Fruit fly (Drosophila melanogaster) whole organism, embryonic: ENCODE measurements around the gene ETHR.

ENCODE experiments used
- Abd-B ChIP-seq: fragments of 200-800 bp; sonication (Bioruptor generic); optimal IDR thresholded peaks from 2 replicates; lab custom pipeline; 2018; ENCODE audit warnings: missing biosample characterization, mild to moderate bottlenecking, missing genetic modification characterization, moderate library complexity
- Asciz ChIP-seq: fragments of 200-800 bp; sonication (Bioruptor generic); optimal IDR thresholded peaks from 2 replicates; lab custom pipeline; 2017; ENCODE audit warnings: missing biosample characterization, mild to moderate bottlenecking, missing genetic modification characterization, missing genetic modification reagents
- CG11456 ChIP-seq: fragments of 200-800 bp; sonication (Bioruptor generic); IDR thresholded peaks from 3 replicates; pipeline ENCODE4 v1.3.6; 2022; ENCODE audit warnings: missing biosample characterization, missing genetic modification characterization
- CG11696 ChIP-seq: fragments of 200-800 bp; sonication (Bioruptor generic); IDR thresholded peaks from 2 replicates; pipeline ENCODE4 v1.3.6; 2022; ENCODE audit warnings: missing biosample characterization, missing genetic modification characterization
- CG14014 ChIP-seq: fragments of 200-800 bp; sonication (Bioruptor generic); IDR thresholded peaks from 2 replicates; pipeline ENCODE4 v1.3.6; 2022; ENCODE audit warnings: missing biosample characterization, missing genetic modification characterization
- CG15601 ChIP-seq: fragments of 200-800 bp; sonication (Bioruptor generic); optimal IDR thresholded peaks from 3 replicates; lab custom pipeline; 2019; ENCODE audit warnings: missing biosample characterization, mild to moderate bottlenecking, missing genetic modification characterization, moderate library complexity
- CG1792 ChIP-seq: fragments of 200-800 bp; sonication (Bioruptor generic); optimal IDR thresholded peaks from 2 replicates; lab custom pipeline; 2016; ENCODE audit warnings: missing biosample characterization, missing genetic modification characterization
- CG18262 ChIP-seq: fragments of 200-800 bp; optimal IDR thresholded peaks from 3 replicates; lab custom pipeline; 2019; ENCODE audit warnings: missing biosample characterization, mild to moderate bottlenecking, missing genetic modification characterization, moderate library complexity
- CG2116 ChIP-seq: fragments of 200-800 bp; sonication (Bioruptor generic); optimal IDR thresholded peaks from 3 replicates; lab custom pipeline; 2018; ENCODE audit warnings: missing biosample characterization, mild to moderate bottlenecking, missing genetic modification characterization
- CG2202 ChIP-seq: fragments of 200-800 bp; sonication (Bioruptor generic); optimal IDR thresholded peaks from 2 replicates; lab custom pipeline; 2018; ENCODE audit warnings: missing biosample characterization, mild to moderate bottlenecking, missing genetic modification characterization
- CG31388 ChIP-seq: fragments of 200-800 bp; sonication (Bioruptor generic); optimal IDR thresholded peaks from 2 replicates; lab custom pipeline; 2016; ENCODE audit warnings: missing biosample characterization, missing genetic modification characterization
- CG3838 ChIP-seq: fragments of 200-800 bp; sonication (Bioruptor generic); optimal IDR thresholded peaks from 3 replicates; lab custom pipeline; 2016; ENCODE audit warnings: missing biosample characterization, missing genetic modification characterization
- CG3847 ChIP-seq: fragments of 200-800 bp; sonication (Bioruptor generic); IDR thresholded peaks from 2 replicates; pipeline ENCODE4 v1.3.6; 2022; ENCODE audit warnings: missing biosample characterization, missing genetic modification characterization
- CG5953 ChIP-seq: fragments of 200-800 bp; sonication (Bioruptor generic); IDR thresholded peaks from 2 replicates; pipeline ENCODE4 v1.3.6; 2022; ENCODE audit warnings: missing biosample characterization, missing genetic modification characterization
- CG6254 ChIP-seq: fragments of 200-800 bp; sonication (Bioruptor generic); optimal IDR thresholded peaks from 3 replicates; lab custom pipeline; 2017; ENCODE audit warnings: mild to moderate bottlenecking, missing biosample characterization, missing genetic modification reagents, missing genetic modification characterization
- CG6683 ChIP-seq: fragments of 200-800 bp; sonication (Bioruptor generic); optimal IDR thresholded peaks from 2 replicates; lab custom pipeline; 2017; ENCODE audit warnings: missing biosample characterization, mild to moderate bottlenecking, missing genetic modification characterization, missing genetic modification reagents
- CG7786 ChIP-seq: fragments of 200-800 bp; sonication (Bioruptor generic); optimal IDR thresholded peaks from 2 replicates; lab custom pipeline; 2016; ENCODE audit warnings: missing biosample characterization, missing genetic modification characterization
- CG8290 ChIP-seq, 3 experiments: fragments of 200-800 bp; sonication (Bioruptor generic); optimal IDR thresholded peaks; 2 replicates each; lab custom pipeline; 2016 to 2019; ENCODE audit warnings: missing biosample characterization in 3 of 3, missing genetic modification characterization in 3 of 3, mild to moderate bottlenecking in 2 of 3, moderate library complexity in 1 of 3
- CG8359 ChIP-seq: fragments of 200-800 bp; sonication (Bioruptor generic); optimal IDR thresholded peaks from 2 replicates; lab custom pipeline; 2017; ENCODE audit warnings: missing biosample characterization, mild to moderate bottlenecking, missing genetic modification characterization, borderline replicate concordance
- CG8478 ChIP-seq: fragments of >200 bp; optimal IDR thresholded peaks from 2 replicates; lab custom pipeline; 2018
- CG8765 ChIP-seq: fragments of 200-800 bp; sonication (Bioruptor generic); IDR thresholded peaks from 2 replicates; pipeline ENCODE4 v1.3.6; 2022; ENCODE audit warnings: missing biosample characterization, missing genetic modification characterization
- CG9215 ChIP-seq: fragments of 200-800 bp; sonication (Bioruptor generic); IDR thresholded peaks from 2 replicates; pipeline ENCODE4 v1.3.6; 2022; ENCODE audit warnings: missing biosample characterization, missing genetic modification characterization
- Chrac-16 ChIP-seq: fragments of 200-800 bp; sonication (Bioruptor generic); optimal IDR thresholded peaks from 3 replicates; lab custom pipeline; 2016; ENCODE audit warnings: missing biosample characterization, missing genetic modification characterization
- CrebB ChIP-seq: fragments of 200-800 bp; sonication (Bioruptor generic); optimal IDR thresholded peaks from 3 replicates; lab custom pipeline; 2018; ENCODE audit warnings: missing biosample characterization, mild to moderate bottlenecking, missing genetic modification characterization
- HmgZ ChIP-seq: fragments of 200-800 bp; sonication (Bioruptor generic); optimal IDR thresholded peaks from 2 replicates; lab custom pipeline; 2018; ENCODE audit warnings: missing biosample characterization, mild to moderate bottlenecking, missing genetic modification characterization
- Hr51 ChIP-seq, 2 experiments: fragments of 200-800 bp; sonication (Bioruptor generic); optimal IDR thresholded peaks; 2 replicates in 1 of 2; 3 replicates in 1 of 2; lab custom pipeline; 2016 to 2018; ENCODE audit warnings: missing biosample characterization in 2 of 2, missing genetic modification characterization in 2 of 2, mild to moderate bottlenecking in 1 of 2, moderate library complexity in 1 of 2
- Hsf ChIP-seq: fragments of 200-800 bp; sonication (Bioruptor generic); optimal IDR thresholded peaks from 3 replicates; lab custom pipeline; 2016; ENCODE audit warnings: missing biosample characterization, missing genetic modification characterization
- MTF-1 ChIP-seq: fragments of 200-800 bp; sonication (Bioruptor generic); optimal IDR thresholded peaks from 2 replicates; lab custom pipeline; 2018; ENCODE audit warnings: missing biosample characterization, mild to moderate bottlenecking, missing genetic modification characterization, borderline replicate concordance
- Meics ChIP-seq: fragments of 200-800 bp; sonication (Bioruptor generic); optimal IDR thresholded peaks from 2 replicates; lab custom pipeline; 2017; ENCODE audit warnings: missing biosample characterization, mild to moderate bottlenecking, missing genetic modification characterization
- Myb ChIP-seq: fragments of 200-800 bp; sonication (Bioruptor generic); optimal IDR thresholded peaks from 2 replicates; lab custom pipeline; 2016; ENCODE audit warnings: missing biosample characterization, missing genetic modification characterization
- Sox100B ChIP-seq: fragments of 200-800 bp; sonication (Bioruptor generic); optimal IDR thresholded peaks from 3 replicates; lab custom pipeline; 2018; ENCODE audit warnings: missing biosample characterization, mild to moderate bottlenecking, missing genetic modification characterization
- ase ChIP-seq: fragments of 200-800 bp; sonication (Bioruptor generic); IDR thresholded peaks from 3 replicates; pipeline ENCODE4 v1.3.6; 2022; ENCODE audit warnings: missing biosample characterization, missing genetic modification characterization
- az2 ChIP-seq: fragments of 200-800 bp; sonication (Bioruptor generic); optimal IDR thresholded peaks from 3 replicates; lab custom pipeline; 2016; ENCODE audit warnings: missing biosample characterization, missing genetic modification characterization
- bcd ChIP-seq: fragments of 200-800 bp; sonication (Bioruptor generic); optimal IDR thresholded peaks from 2 replicates; lab custom pipeline; 2017; ENCODE audit warnings: missing biosample characterization, mild to moderate bottlenecking, missing genetic modification characterization
- cato ChIP-seq: fragments of 200-800 bp; sonication (Bioruptor generic); optimal IDR thresholded peaks from 2 replicates; lab custom pipeline; 2016; ENCODE audit warnings: missing biosample characterization, missing genetic modification characterization, borderline replicate concordance
- crc ChIP-seq: fragments of 200-800 bp; sonication (Bioruptor generic); optimal IDR thresholded peaks from 2 replicates; lab custom pipeline; 2016; ENCODE audit warnings: missing biosample characterization, missing genetic modification characterization
- crol ChIP-seq: fragments of 200-800 bp; sonication (Bioruptor generic); IDR thresholded peaks from 2 replicates; pipeline ENCODE4 v1.3.6; 2022; ENCODE audit warnings: missing biosample characterization, missing genetic modification characterization
- fd96Cb ChIP-seq: fragments of 200-800 bp; sonication (Bioruptor generic); optimal IDR thresholded peaks from 2 replicates; lab custom pipeline; 2018; ENCODE audit warnings: missing biosample characterization, mild to moderate bottlenecking, missing genetic modification characterization, moderate library complexity
- fu2 ChIP-seq: fragments of 200-800 bp; sonication (Bioruptor generic); optimal IDR thresholded peaks from 2 replicates; lab custom pipeline; 2016; ENCODE audit warnings: missing biosample characterization, missing genetic modification characterization
- hth ChIP-seq: fragments of >200 bp; optimal IDR thresholded peaks from 2 replicates; lab custom pipeline; 2017; ENCODE audit warnings: inconsistent platforms
- ken ChIP-seq: fragments of 200-800 bp; sonication (Bioruptor generic); IDR thresholded peaks from 3 replicates; pipeline ENCODE4 v1.3.6; 2022; ENCODE audit warnings: missing biosample characterization, missing genetic modification characterization
- lmd ChIP-seq: fragments of 200-800 bp; sonication (Bioruptor generic); IDR thresholded peaks from 2 replicates; pipeline ENCODE4 v1.3.6; 2022; ENCODE audit warnings: missing biosample characterization, missing genetic modification characterization
- nerfin-2 ChIP-seq: fragments of 200-800 bp; sonication (Bioruptor generic); IDR thresholded peaks from 2 replicates; pipeline ENCODE4 v1.3.6; 2022; ENCODE audit warnings: missing biosample characterization, missing genetic modification characterization; ENCODE audit not compliant: partially characterized antibody
- pum ChIP-seq: fragments of 200-800 bp; sonication (Bioruptor generic); optimal IDR thresholded peaks from 2 replicates; lab custom pipeline; 2016; ENCODE audit warnings: missing biosample characterization, missing genetic modification characterization
- run ChIP-seq: fragments of 200-800 bp; sonication (Bioruptor generic); optimal IDR thresholded peaks from 3 replicates; lab custom pipeline; 2018; ENCODE audit warnings: missing biosample characterization, mild to moderate bottlenecking, missing genetic modification characterization
- sens-2 ChIP-seq: fragments of 200-800 bp; sonication (Bioruptor generic); IDR thresholded peaks from 2 replicates; pipeline ENCODE4 v1.3.6; 2022; ENCODE audit warnings: missing biosample characterization, missing genetic modification characterization
- sqz ChIP-seq: fragments of 200-800 bp; sonication (Bioruptor generic); optimal IDR thresholded peaks from 3 replicates; lab custom pipeline; 2018; ENCODE audit warnings: missing biosample characterization, mild to moderate bottlenecking, missing genetic modification characterization
- ttk ChIP-seq: fragments of 200-800 bp; sonication (Bioruptor generic); IDR thresholded peaks from 2 replicates; pipeline ENCODE4 v2.1.2; 2022; ENCODE audit warnings: missing biosample characterization, missing genetic modification characterization
- vfl ChIP-seq: fragments of 200-800 bp; sonication (Bioruptor generic); optimal IDR thresholded peaks from 2 replicates; lab custom pipeline; 2016; ENCODE audit warnings: missing biosample characterization, missing genetic modification characterization
- wek ChIP-seq: fragments of 200-800 bp; sonication (Bioruptor generic); optimal IDR thresholded peaks from 3 replicates; lab custom pipeline; 2018; ENCODE audit warnings: missing biosample characterization, mild to moderate bottlenecking, missing genetic modification characterization, moderate library complexity
- z ChIP-seq: fragments of 200-800 bp; sonication (Bioruptor generic); IDR thresholded peaks from 3 replicates; pipeline ENCODE4 v1.3.6; 2022; ENCODE audit warnings: missing biosample characterization, missing genetic modification characterization

Gene ETHR

DNA sequence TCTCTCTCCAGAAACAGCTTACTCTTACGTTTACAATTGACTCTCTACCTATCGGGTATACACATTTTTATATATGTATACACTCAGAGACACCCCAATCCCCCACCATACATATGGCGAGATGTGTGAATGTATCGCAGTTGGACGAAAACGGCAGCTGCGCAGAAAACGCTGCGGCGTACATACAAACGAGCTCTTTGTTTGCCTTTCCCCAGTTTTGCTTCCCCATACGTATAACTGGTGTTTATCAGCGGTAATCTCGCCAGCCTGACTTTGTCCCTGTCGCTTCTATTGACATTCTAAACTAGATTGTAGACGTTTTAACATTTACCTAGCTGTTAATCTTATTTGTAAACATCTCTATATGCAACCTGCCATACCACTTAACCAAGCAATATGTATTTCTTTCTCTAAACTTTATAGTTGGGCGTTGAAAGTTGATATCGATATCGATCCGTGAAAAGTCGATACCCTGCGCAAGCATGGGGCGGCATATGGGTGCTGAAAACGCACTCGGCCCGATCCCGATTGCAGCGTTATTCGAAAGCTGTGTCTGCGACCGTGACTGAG is 50.7 kb downstream of the ETHR start (continued):
- TF ChIP-seq CG15601, result peak; percentile 90
- peak; percentile 66 for TF ChIP-seq CG2202 (tag; lab: Kevin White, UChicago)
- peak; percentile 15 for TF ChIP-seq CG7786 (GFP tag; lab: Kevin White, UChicago)
- peak; percentile 81 for TF ChIP-seq sqz (GFP tag; lab: Kevin White, UChicago)
- no peak for TF ChIP-seq hth
- no peak for TF ChIP-seq CG9215 (GFP tag; lab: Robert Waterston, UW)
- TF ChIP-seq fu2, result no peak
- TF ChIP-seq CG6254 (GFP tag; lab: Kevin White, UChicago), result peak; percentile 73
- TF ChIP-seq CG3847 (GFP tag; lab: Robert Waterston, UW), result no peak
- no peak for TF ChIP-seq Abd-B
- peak; percentile 29 for TF ChIP-seq crc (GFP tag; lab: Kevin White, UChicago)
- peak; percentile 15 for TF ChIP-seq pum (GFP tag; lab: Kevin White, UChicago)
- TF ChIP-seq CG1792, result peak; percentile 46
- TF ChIP-seq CG8359 (GFP tag; lab: Kevin White, UChicago), result peak; percentile 83
- no peak for TF ChIP-seq CG11456
- TF ChIP-seq CG5953 (GFP tag; lab: Robert Waterston, UW), result no peak
- peak; percentile 78 for TF ChIP-seq wek (GFP tag; lab: Kevin White, UChicago)
- TF ChIP-seq CG14014 (GFP tag; lab: Robert Waterston, UW), result no peak
- TF ChIP-seq CG2116 (GFP tag; lab: Kevin White, UChicago), result peak; percentile 42
- TF ChIP-seq fd96Cb, result peak; percentile 31
- TF ChIP-seq cato (GFP tag; lab: Kevin White, UChicago), result peak; percentile 19
- TF ChIP-seq Myb (GFP tag; lab: Kevin White, UChicago), result peak; percentile 19
- no peak for TF ChIP-seq vfl (GFP tag; lab: Kevin White, UChicago)
- peak; percentile 69 for TF ChIP-seq CG3838 (GFP tag; lab: Kevin White, UChicago)
- TF ChIP-seq crol (GFP tag; lab: Robert Waterston, UW), result no peak
- TF ChIP-seq sens-2 (GFP tag; lab: Robert Waterston, UW), result no peak
- TF ChIP-seq CG8765 (GFP tag; lab: Robert Waterston, UW), result no peak
- no peak for TF ChIP-seq ase (GFP tag; lab: Robert Waterston, UW)
- TF ChIP-seq CrebB (tag; lab: Kevin White, UChicago), result peak; percentile 86
- peak; percentile 77 for TF ChIP-seq CG6683 (GFP tag; lab: Kevin White, UChicago)
- peak; percentile 45 for TF ChIP-seq bcd (GFP tag; lab: Kevin White, UChicago)
- TF ChIP-seq nerfin-2 (GFP tag; lab: Robert Waterston, UW), result no peak
- TF ChIP-seq CG11696 (GFP tag; lab: Robert Waterston, UW), result no peak
- TF ChIP-seq MTF-1 (GFP tag; lab: Kevin White, UChicago), result peak; percentile 80
- TF ChIP-seq ttk, result no peak
- TF ChIP-seq CG31388, result no peak
- peak; percentile 35 for TF ChIP-seq CG8290 (GFP tag; optimal IDR thresholded peaks at IDR 0.05; lab: Kevin White, UChicago)
- TF ChIP-seq CG8290 (tag; optimal IDR thresholded peaks at IDR 0.05; lab: Kevin White, UChicago), result peak; percentile 38 to 64
- TF ChIP-seq az2 (GFP tag; lab: Kevin White, UChicago), result peak; percentile 24
- peak; percentile 84 for TF ChIP-seq HmgZ (tag; lab: Kevin White, UChicago)
- peak; percentile 78 for TF ChIP-seq Meics (GFP tag; lab: Kevin White, UChicago)
- peak; percentile 83 for TF ChIP-seq Sox100B (GFP tag; lab: Kevin White, UChicago)
- peak; percentile 11 for TF ChIP-seq run (tag; lab: Kevin White, UChicago)
- peak; percentile 65 for TF ChIP-seq CG18262 (tag; lab: Kevin White, UChicago)
- TF ChIP-seq CG8478 (lab: Kevin White, UChicago), result no peak
- no peak for TF ChIP-seq z (GFP tag; lab: Robert Waterston, UW)
- TF ChIP-seq Hsf (GFP tag; lab: Kevin White, UChicago), result peak; percentile 50
- TF ChIP-seq Chrac-16 (GFP tag; lab: Kevin White, UChicago), result no peak
- no peak for TF ChIP-seq lmd (GFP tag; lab: Robert Waterston, UW)
- TF ChIP-seq Asciz (GFP tag; lab: Kevin White, UChicago), result peak; percentile 96
- no peak for TF ChIP-seq ken (GFP tag; lab: Robert Waterston, UW)
- peak; percentile 16 to 36 for TF ChIP-seq Hr51 (GFP tag; optimal IDR thresholded peaks at IDR 0.05; lab: Kevin White, UChicago)
